Worm (Caenorhabditis elegans): ENCODE measurements around the gene best-12.

Gene best-12

DNA sequence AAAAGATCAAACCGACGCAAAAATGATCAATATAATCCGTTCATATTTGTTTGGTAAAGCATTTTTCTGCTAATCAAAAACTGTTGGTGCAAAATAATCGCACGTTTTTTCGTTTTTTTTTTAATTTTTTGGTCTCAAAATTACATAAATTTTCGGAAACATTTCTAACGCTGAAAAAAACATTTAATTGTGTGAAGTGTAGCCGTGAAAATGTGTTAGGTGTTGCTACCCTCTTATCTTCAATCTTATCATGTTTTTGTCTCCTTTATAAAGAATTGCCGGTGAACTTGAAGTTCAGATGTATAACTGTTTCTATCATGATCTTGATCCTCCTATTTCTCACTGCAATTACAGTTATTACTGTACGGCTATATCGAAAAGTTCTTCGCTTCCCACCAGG lies 19.7 kb downstream of the best-12 start, which contains the start of gene cyp-35D1:
Gene cyp-35D1 (plus strand): TSS at position 301 of the 400 bp plus-strand sequence.
- TF ChIP-seq vab-7 (GFP tag; IDR thresholded peaks at IDR 0.05) (no peak), aha-1 (tag) (no peak), ama-1 (optimal IDR thresholded peaks at IDR 0.05) (no peak), sdz-12 (GFP tag; optimal IDR thresholded peaks at IDR 0.05) (no peak), ceh-44 (GFP tag; IDR thresholded peaks at IDR 0.05) (no peak), lin-38 (GFP tag; IDR thresholded peaks at IDR 0.05) (no peak), Y75B8A.6 (GFP tag; IDR thresholded peaks at IDR 0.05) (no peak), nhr-48 (tag; optimal IDR thresholded peaks at IDR 0.05) (no peak), ctbp-1 (GFP tag; IDR thresholded peaks at IDR 0.05) (no peak), pqm-1 (tag; optimal IDR thresholded peaks at IDR 0.05) (no peak), zip-11 (GFP tag; IDR thresholded peaks at IDR 0.05) (no peak), attf-4 (tag; optimal IDR thresholded peaks at IDR 0.05) (no peak), dmd-8 (GFP tag; IDR thresholded peaks at IDR 0.05) (no peak), hlh-11 (tag; optimal IDR thresholded peaks at IDR 0.05) (no peak), lin-13 (GFP tag; optimal IDR thresholded peaks at IDR 0.05) (no peak), rbr-2 (tag; optimal IDR thresholded peaks at IDR 0.05) (no peak), F26F4.8 (GFP tag; conservative IDR thresholded peaks at IDR 0.05) (no peak)

DNA sequence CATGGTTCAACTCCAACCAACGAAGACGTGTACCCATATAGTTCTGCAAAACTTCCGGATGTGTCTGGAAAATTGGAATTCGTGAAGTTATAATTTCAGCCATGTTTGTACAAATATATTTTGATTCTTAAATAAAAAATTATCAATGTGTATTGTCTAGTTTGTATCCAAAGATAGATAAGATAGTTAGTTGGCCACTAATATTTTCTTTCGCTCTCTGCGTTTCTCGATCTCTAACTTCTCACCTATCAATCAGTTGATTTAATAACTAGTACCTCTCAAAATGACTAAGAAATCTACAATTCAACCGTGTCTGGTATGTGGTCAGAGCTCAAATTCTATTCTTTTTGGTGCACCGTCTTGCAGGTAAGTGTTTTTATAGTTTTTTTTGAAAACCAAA lies 21.9 kb downstream of the best-12 start, which contains the start of gene nhr-176:
Gene nhr-176 (plus strand): TSS at position 159 of the 400 bp plus-strand sequence.
- TF ChIP-seq saeg-2 (GFP tag; IDR thresholded peaks at IDR 0.05) (no peak), dmd-6 (GFP tag; IDR thresholded peaks at IDR 0.05) (peak; percentile 40; the same call in 1 of the 2 replicates), dve-1 (tag; optimal IDR thresholded peaks at IDR 0.05; ENCODE audit: insufficient read depth) (peak; percentile 43), zag-1 (tag; optimal IDR thresholded peaks at IDR 0.05) (no peak), nhr-48 (tag; optimal IDR thresholded peaks at IDR 0.05) (no peak), unc-62 (GFP tag; optimal IDR thresholded peaks at IDR 0.05 in 1 of 2) (peak in 1 of 2 experiments; percentile 62), unc-62 (tag; optimal IDR thresholded peaks at IDR 0.05) (no peak), F49E8.2 (tag; optimal IDR thresholded peaks at IDR 0.05; ENCODE audit: borderline replicate concordance) (no peak), nhr-102 (tag; optimal IDR thresholded peaks at IDR 0.05) (no peak), daf-16 (GFP tag; optimal IDR thresholded peaks at IDR 0.05) (no peak), daf-16 (tag; optimal IDR thresholded peaks at IDR 0.05) (peak; percentile 54), hif-1 (tag; optimal IDR thresholded peaks at IDR 0.05) (no peak), lin-13 (GFP tag; optimal IDR thresholded peaks at IDR 0.05) (no peak), hmg-1.1 (GFP tag; IDR thresholded peaks at IDR 0.05) (no peak), pqm-1 (tag; optimal IDR thresholded peaks at IDR 0.05) (peak; percentile 23), nhr-77 (tag; optimal IDR thresholded peaks at IDR 0.05) (no peak), vab-7 (GFP tag; IDR thresholded peaks at IDR 0.05) (no peak), unc-39 (tag; optimal IDR thresholded peaks at IDR 0.05) (no peak), F26F4.8 (GFP tag; conservative IDR thresholded peaks at IDR 0.05) (no peak), fos-1 (tag; optimal IDR thresholded peaks at IDR 0.05) (no peak), T20F7.1 (GFP tag; optimal IDR thresholded peaks at IDR 0.05) (no peak), arid-1 (GFP tag; conservative IDR thresholded peaks at IDR 0.05) (no peak), lin-1 (GFP tag; IDR thresholded peaks at IDR 0.05) (no peak), mdt-29 (GFP tag; IDR thresholded peaks at IDR 0.05) (no peak), nhr-28 (tag; optimal IDR thresholded peaks at IDR 0.05) (peak; percentile 89)

- TF ChIP-seq mxl-3 (GFP tag; optimal IDR thresholded peaks at IDR 0.05) = no peak
- TF ChIP-seq daf-12 (tag; optimal IDR thresholded peaks at IDR 0.05) = no peak
- no peak for TF ChIP-seq gei-8 (GFP tag; optimal IDR thresholded peaks at IDR 0.05)
- TF ChIP-seq madf-9 (GFP tag; conservative IDR thresholded peaks at IDR 0.05) = no peak
- no peak for TF ChIP-seq nhr-6 (tag; optimal IDR thresholded peaks at IDR 0.05)
- TF ChIP-seq nhr-28 (tag; optimal IDR thresholded peaks at IDR 0.05) = no peak
- no peak for TF ChIP-seq mdl-1 (tag; optimal IDR thresholded peaks at IDR 0.05)
- no peak for TF ChIP-seq cey-2 (tag; optimal IDR thresholded peaks at IDR 0.05; ENCODE audit: borderline replicate concordance, insufficient read depth)
- TF ChIP-seq F37D6.2 (tag; optimal IDR thresholded peaks at IDR 0.05) = no peak
- TF ChIP-seq Y105C5A.15 (GFP tag; IDR thresholded peaks at IDR 0.05) = no peak
- TF ChIP-seq daf-16 (GFP tag; optimal IDR thresholded peaks at IDR 0.05) = no peak
- no peak for TF ChIP-seq daf-16 (tag; optimal IDR thresholded peaks at IDR 0.05)
- no peak for TF ChIP-seq T26A8.4 (GFP tag; IDR thresholded peaks at IDR 0.05)
- no peak for TF ChIP-seq unc-39 (tag; optimal IDR thresholded peaks at IDR 0.05)
- TF ChIP-seq mxl-2 (GFP tag; conservative IDR thresholded peaks at IDR 0.05) = no peak
- no peak for TF ChIP-seq ces-1 (GFP tag; optimal IDR thresholded peaks at IDR 0.05)
- no peak for TF ChIP-seq vab-7 (GFP tag; IDR thresholded peaks at IDR 0.05)
- no peak for TF ChIP-seq nhr-237 (tag; optimal IDR thresholded peaks at IDR 0.05)
- no peak for TF ChIP-seq nhr-10 (tag; optimal IDR thresholded peaks at IDR 0.05)
Observed at ce11 chrV:16073856-16074255, 24.6 kb downstream of the best-12 start, which contains the start of gene srj-10. TSS of gene srj-10 (minus strand) at chrV:16073956.

All from whole organism, L4 larva.